Worm (Caenorhabditis elegans): Measurements from ENCODE around the gene M01H9.5.

- TF ChIP-seq ama-1 (optimal IDR thresholded peaks at IDR 0.05), result no peak
- TF ChIP-seq ama-1 (GFP tag; optimal IDR thresholded peaks at IDR 0.05), result no peak
- TF ChIP-seq let-607 (tag; optimal IDR thresholded peaks at IDR 0.05), result no peak
- no peak for TF ChIP-seq him-1 (tag; optimal IDR thresholded peaks at IDR 0.05)
- no peak for TF ChIP-seq madf-6 (GFP tag; IDR thresholded peaks at IDR 0.05)
- no peak for TF ChIP-seq nhr-120 (GFP tag; IDR thresholded peaks at IDR 0.05)
- TF ChIP-seq tbx-9 (tag; optimal IDR thresholded peaks at IDR 0.05; ENCODE audit: borderline replicate concordance), result no peak
Observed at ce11 chrIV:4505078-4505477, 39.8 kb downstream of the M01H9.5 start.
